Worm (Caenorhabditis elegans): Measurements from ENCODE around the gene tps-1.
A peak's percentile ranks its signal among the peaks of the same experiment; 100 is the strongest.

Gene tps-1

DNA sequence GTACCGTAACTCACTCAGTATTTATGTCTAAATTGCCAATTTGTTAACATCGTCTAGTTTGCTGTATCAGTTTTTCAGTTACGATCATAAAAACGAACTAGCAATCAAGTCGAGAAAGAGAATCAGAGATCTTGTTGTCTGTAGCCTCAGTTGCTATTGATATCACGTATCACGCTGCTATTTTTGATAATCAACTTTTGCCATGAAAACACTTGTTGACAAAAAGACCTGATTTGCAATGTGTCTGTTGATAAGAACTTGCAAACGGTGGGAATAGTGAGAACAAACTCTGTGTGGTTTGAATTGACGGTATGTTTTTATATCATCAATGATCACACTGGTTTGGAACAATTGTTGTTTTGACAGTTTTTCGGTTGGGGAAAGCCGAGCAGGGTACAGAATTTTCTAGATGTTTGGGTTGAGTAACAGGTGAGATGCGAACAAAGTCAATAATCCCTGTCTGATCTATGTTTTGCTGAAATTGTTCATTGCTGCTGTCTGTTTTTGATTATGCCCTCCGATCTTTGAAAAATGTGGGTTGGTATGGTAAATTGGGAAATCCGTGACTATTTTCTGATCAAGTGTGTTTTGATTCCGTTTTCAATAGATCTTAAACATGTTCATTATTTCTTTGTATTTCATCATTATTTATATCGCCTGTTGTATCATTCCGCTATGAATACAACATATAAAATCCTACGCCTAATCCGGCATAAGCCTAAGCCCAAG lies 34.9 kb upstream of the tps-1 start:
- TF ChIP-seq unc-86 (tag; optimal IDR thresholded peaks at IDR 0.05) (no peak), gmeb-2 (tag; optimal IDR thresholded peaks at IDR 0.05) (no peak), dve-1 (tag; optimal IDR thresholded peaks at IDR 0.05) (peak; percentile 62), elt-2 (tag; optimal IDR thresholded peaks at IDR 0.05) (peak; percentile 65), npax-4 (tag; optimal IDR thresholded peaks at IDR 0.05) (no peak)

- TF ChIP-seq sox-4 (tag; optimal IDR thresholded peaks at IDR 0.05) (no peak), ets-4 (tag; optimal IDR thresholded peaks at IDR 0.05) (no peak)
Observed at ce11 chrX:17508137-17508536, 33.8 kb upstream of the tps-1 start.

DNA sequence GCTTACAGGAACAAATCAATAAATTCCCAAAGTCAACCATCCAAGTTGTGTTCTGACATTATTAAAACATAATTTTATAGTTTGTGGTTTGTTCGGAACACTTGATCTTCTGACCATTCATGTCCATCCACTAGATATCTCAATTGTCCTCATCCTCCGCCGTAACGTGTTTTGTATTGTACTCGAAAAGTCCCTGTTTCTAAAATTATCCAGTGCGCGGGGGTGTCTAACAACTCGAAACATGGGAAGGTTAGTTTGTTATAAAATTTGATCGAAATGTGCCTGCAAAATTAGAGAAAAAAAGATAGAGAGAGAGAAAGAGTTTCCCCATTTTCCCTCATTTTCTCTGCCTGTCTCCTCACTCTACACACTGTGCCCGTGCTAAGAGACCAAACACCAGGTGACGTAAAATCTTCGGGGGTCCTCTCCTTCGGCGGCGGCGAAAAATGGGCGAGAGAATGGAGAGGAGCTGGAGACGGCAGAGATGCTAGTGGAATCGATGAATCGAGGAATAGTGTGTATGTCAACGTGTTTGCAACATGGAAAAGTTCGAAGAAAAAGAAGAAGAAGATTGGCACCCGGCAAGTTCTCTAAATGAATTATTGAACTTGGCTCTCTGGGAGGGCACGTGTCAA lies 31.3 kb upstream of the tps-1 start:
- TF ChIP-seq hlh-8 (tag; optimal IDR thresholded peaks at IDR 0.05), result peak; percentile 75
- no peak for TF ChIP-seq hlh-6 (tag; optimal IDR thresholded peaks at IDR 0.05)
- TF ChIP-seq tbx-2 (tag; optimal IDR thresholded peaks at IDR 0.05), result peak; percentile 83
- no peak for TF ChIP-seq sox-2 (GFP tag; IDR thresholded peaks at IDR 0.05)
- no peak for TF ChIP-seq hlh-13 (GFP tag; optimal IDR thresholded peaks at IDR 0.05)
- peak; percentile 16 for TF ChIP-seq pqm-1 (tag; optimal IDR thresholded peaks at IDR 0.05)
- TF ChIP-seq ama-1 (optimal IDR thresholded peaks at IDR 0.05), result no peak
- TF ChIP-seq mec-3 (tag; optimal IDR thresholded peaks at IDR 0.05; ENCODE audit: borderline replicate concordance), result no peak
- no peak for TF ChIP-seq fkh-6 (tag; optimal IDR thresholded peaks at IDR 0.05)
- TF ChIP-seq dve-1 (tag; optimal IDR thresholded peaks at IDR 0.05), result peak; percentile 36
- no peak for TF ChIP-seq ceh-22 (tag; optimal IDR thresholded peaks at IDR 0.05)
- TF ChIP-seq pha-4 (tag; optimal IDR thresholded peaks at IDR 0.05), result no peak
- TF ChIP-seq ceh-9 (tag; optimal IDR thresholded peaks at IDR 0.05), result no peak
- peak; percentile 14 for TF ChIP-seq ceh-19 (GFP tag; optimal IDR thresholded peaks at IDR 0.05)
- TF ChIP-seq sox-4 (tag; optimal IDR thresholded peaks at IDR 0.05), result no peak
- TF ChIP-seq ttx-3 (tag; optimal IDR thresholded peaks at IDR 0.05), result no peak
- TF ChIP-seq nhr-11 (tag; optimal IDR thresholded peaks at IDR 0.05), result no peak
- TF ChIP-seq K02D7.2 (tag; optimal IDR thresholded peaks at IDR 0.05), result no peak
- TF ChIP-seq zip-5 (tag; optimal IDR thresholded peaks at IDR 0.05), result no peak
- no peak for TF ChIP-seq syd-9 (tag; optimal IDR thresholded peaks at IDR 0.05)
- TF ChIP-seq madf-2 (tag; optimal IDR thresholded peaks at IDR 0.05), result no peak
- TF ChIP-seq ceh-18 (tag; optimal IDR thresholded peaks at IDR 0.05), result peak; percentile 98
- TF ChIP-seq unc-42 (tag; optimal IDR thresholded peaks at IDR 0.05), result peak; percentile 86
- TF ChIP-seq unc-55 (GFP tag; optimal IDR thresholded peaks at IDR 0.05), result peak; percentile 93
- no peak for TF ChIP-seq hlh-15 (tag; optimal IDR thresholded peaks at IDR 0.05)
- TF ChIP-seq ceh-6 (GFP tag; optimal IDR thresholded peaks at IDR 0.05), result no peak
- no peak for TF ChIP-seq dmd-4 (tag; optimal IDR thresholded peaks at IDR 0.05; ENCODE audit: borderline replicate concordance)
- no peak for TF ChIP-seq eyg-1 (tag; optimal IDR thresholded peaks at IDR 0.05)
- TF ChIP-seq fkh-10 (GFP tag; optimal IDR thresholded peaks at IDR 0.05), result no peak
- no peak for TF ChIP-seq ceh-45 (GFP tag; IDR thresholded peaks at IDR 0.05)
- no peak for TF ChIP-seq lin-11 (tag; optimal IDR thresholded peaks at IDR 0.05)
- no peak for TF ChIP-seq T23F11.4 (GFP tag; optimal IDR thresholded peaks at IDR 0.05)
- TF ChIP-seq ceh-30 (tag; optimal IDR thresholded peaks at IDR 0.05), result no peak
- TF ChIP-seq ahr-1 (tag; optimal IDR thresholded peaks at IDR 0.05), result no peak
- TF ChIP-seq F13H6.1 (tag; optimal IDR thresholded peaks at IDR 0.05), result peak; percentile 87
- TF ChIP-seq sdc-2 (tag; optimal IDR thresholded peaks at IDR 0.05), result peak; percentile 66
- TF ChIP-seq nhr-232 (tag; optimal IDR thresholded peaks at IDR 0.05), result no peak
- peak; percentile 16 for TF ChIP-seq K09A11.1 (tag; optimal IDR thresholded peaks at IDR 0.05; ENCODE audit: insufficient read depth)
- peak; percentile 6 for TF ChIP-seq elt-2 (tag; optimal IDR thresholded peaks at IDR 0.05)
- TF ChIP-seq unc-86 (tag; optimal IDR thresholded peaks at IDR 0.05), result no peak
- TF ChIP-seq unc-3 (GFP tag; conservative IDR thresholded peaks at IDR 0.05), result no peak
- no peak for TF ChIP-seq unc-3 (tag; optimal IDR thresholded peaks at IDR 0.05)
- TF ChIP-seq ceh-14 (tag; optimal IDR thresholded peaks at IDR 0.05), result peak; percentile 56
- peak; percentile 53 for TF ChIP-seq hlh-30 (tag; optimal IDR thresholded peaks at IDR 0.05; ENCODE audit: insufficient read depth)

All from whole organism, late embryonic.